Worm (Caenorhabditis elegans): ENCODE measurements around the gene ceh-91.

ce11 chrIII:11660736-11661135 is 44.2 kb downstream of the ceh-91 start:
- TF ChIP-seq flt-1 (GFP tag; IDR thresholded peaks at IDR 0.05) (no peak), T22C8.4 (GFP tag; IDR thresholded peaks at IDR 0.05) (no peak), ref-1 (GFP tag; conservative IDR thresholded peaks at IDR 0.05) (no peak), ztf-29 (GFP tag; IDR thresholded peaks at IDR 0.05) (no peak), klf-2 (GFP tag; conservative IDR thresholded peaks at IDR 0.05) (no peak)

Data from whole organism, midembryonic.